Worm (Caenorhabditis elegans) whole organism, L2 larva: ENCODE results near the gene umps-1.

Experiments
- dmd-4 ChIP-seq: sonication (generic microtip); optimal IDR thresholded peaks from 2 replicates; lab custom pipeline; 2017; ENCODE audit warnings: missing biosample characterization, missing genetic modification characterization
- lsy-2 ChIP-seq, 2 experiments: fragments of 150-350 bp in 1 of 2; sonication (generic microtip) in 1 of 2; optimal IDR thresholded peaks; 2 replicates each; lab custom pipeline; 2014 to 2017; ENCODE audit warnings: missing biosample characterization in 2 of 2, missing genetic modification characterization in 2 of 2
- nhr-23 ChIP-seq: fragments of 150-350 bp; optimal IDR thresholded peaks from 2 replicates; lab custom pipeline; 2014; ENCODE audit warnings: missing biosample characterization, missing genetic modification reagents, missing genetic modification characterization
- nhr-25 ChIP-seq: fragments of 150-350 bp; sonication (generic microtip); optimal IDR thresholded peaks from 3 replicates; lab custom pipeline; 2014; ENCODE audit warnings: missing biosample characterization, missing genetic modification characterization
- nhr-6 ChIP-seq: fragments of 150-350 bp; optimal IDR thresholded peaks from 2 replicates; lab custom pipeline; 2014; ENCODE audit warnings: missing biosample characterization, missing genetic modification characterization
- zag-1 ChIP-seq: fragments of 150-350 bp; optimal IDR thresholded peaks from 2 replicates; lab custom pipeline; 2014; ENCODE audit warnings: missing biosample characterization, missing genetic modification characterization
- ztf-1 ChIP-seq: fragments of 200-800 bp; sonication (Bioruptor generic); conservative IDR thresholded peaks from 2 replicates; pipeline ENCODE4 v1.3.6; 2022; ENCODE audit warnings: missing genetic modification characterization, missing compliant biosample characterization

DNA sequence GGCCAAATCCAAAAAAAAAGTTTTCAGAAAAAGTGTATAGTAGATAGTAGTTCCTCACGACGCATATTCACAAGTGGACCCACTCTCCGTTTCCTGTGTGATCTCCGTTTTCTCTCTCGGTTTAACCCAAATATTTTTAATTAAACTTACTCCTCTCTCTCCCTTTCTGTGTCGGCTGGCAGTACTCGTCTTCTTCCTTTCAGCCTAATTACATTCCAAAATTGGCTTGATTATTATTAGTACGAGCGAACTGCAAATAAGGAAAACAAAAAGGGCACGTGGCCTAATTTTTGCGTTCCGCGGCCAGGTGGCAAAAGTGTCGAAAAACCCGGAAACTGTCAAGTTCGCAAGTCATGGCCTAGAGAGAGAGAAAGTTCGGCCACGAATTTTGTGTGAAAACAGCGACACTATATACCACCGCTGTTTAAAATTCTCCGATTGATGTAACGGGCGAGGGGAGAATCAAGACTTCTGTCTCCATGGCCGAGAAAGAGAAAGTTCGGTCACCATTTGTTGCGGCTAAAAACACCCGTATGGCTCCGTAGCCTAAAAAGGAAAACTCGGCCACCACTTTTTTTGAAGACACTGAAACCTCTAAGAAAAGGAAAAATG is 39.5 kb upstream of the umps-1 start:
- no peak for TF ChIP-seq nhr-6 (tag; lab: Kevin White, UChicago)
- no peak for TF ChIP-seq dmd-4 (tag; lab: Kevin White, UChicago)
- no peak for TF ChIP-seq zag-1
- TF ChIP-seq lsy-2 (tag; optimal IDR thresholded peaks at IDR 0.05; lab: Kevin White, UChicago): no peak
- TF ChIP-seq ztf-1 (GFP tag; lab: Robert Waterston, UW): no peak
- no peak for TF ChIP-seq nhr-25 (tag; lab: Kevin White, UChicago)
- TF ChIP-seq nhr-23 (tag; lab: Kevin White, UChicago): no peak
